Worm (Caenorhabditis elegans) whole organism, young adult: ENCODE results near the gene C33F10.1.

Experiments
- B0261.1 ChIP-seq: sonication (generic microtip); optimal IDR thresholded peaks from 2 replicates; lab custom pipeline; 2016; ENCODE audit warnings: mild to moderate bottlenecking, missing genetic modification characterization, moderate library complexity, missing compliant biosample characterization
- D2030.7 ChIP-seq: fragments of 200-800 bp; sonication (Bioruptor generic); IDR thresholded peaks from 2 replicates; pipeline ENCODE4 v1.3.6; 2022; ENCODE audit warnings: missing genetic modification reagents, missing genetic modification characterization, missing compliant biosample characterization
- F22D6.2 ChIP-seq: sonication (generic microtip); optimal IDR thresholded peaks from 2 replicates; lab custom pipeline; 2016; ENCODE audit warnings: mild to moderate bottlenecking, missing genetic modification characterization, missing compliant biosample characterization
- F33H1.4 ChIP-seq: fragments of 200-800 bp; sonication (Bioruptor generic); IDR thresholded peaks from 2 replicates; pipeline ENCODE4 v1.3.6; 2022; ENCODE audit warnings: missing genetic modification reagents, missing genetic modification characterization, missing compliant biosample characterization
- F37B4.10 ChIP-seq: fragments of 200-800 bp; sonication (Bioruptor generic); IDR thresholded peaks from 2 replicates; pipeline ENCODE4 v1.3.6; 2022; ENCODE audit warnings: missing genetic modification characterization, missing compliant biosample characterization
- F49E8.2 ChIP-seq: sonication (generic microtip); optimal IDR thresholded peaks from 3 replicates; lab custom pipeline; 2017; ENCODE audit warnings: missing genetic modification characterization, mild to moderate bottlenecking, missing compliant biosample characterization, antibody characterized with exemption, moderate library complexity; ENCODE audit not compliant: insufficient read depth
- F57A8.1 ChIP-seq: fragments of 200-800 bp; sonication (Bioruptor generic); optimal IDR thresholded peaks from 2 replicates; lab custom pipeline; 2018; ENCODE audit warnings: mild to moderate bottlenecking, missing genetic modification characterization, moderate library complexity, missing compliant biosample characterization
- ccch-3 ChIP-seq: fragments of 200-800 bp; sonication (Bioruptor generic); optimal IDR thresholded peaks from 2 replicates; lab custom pipeline; 2018; ENCODE audit warnings: mild to moderate bottlenecking, missing genetic modification characterization, missing compliant biosample characterization
- ceh-100 ChIP-seq: fragments of 200-800 bp; sonication (Bioruptor generic); IDR thresholded peaks from 2 replicates; pipeline ENCODE4 v1.3.6; 2022; ENCODE audit warnings: missing genetic modification reagents, missing genetic modification characterization, missing compliant biosample characterization
- ceh-91 ChIP-seq: fragments of 200-800 bp; sonication (Bioruptor generic); IDR thresholded peaks from 2 replicates; pipeline ENCODE4 v1.3.6; 2022; ENCODE audit warnings: missing genetic modification reagents, missing genetic modification characterization, missing compliant biosample characterization
- egl-18 ChIP-seq: fragments of 200-800 bp; sonication (Bioruptor generic); IDR thresholded peaks from 2 replicates; pipeline ENCODE4 v1.3.6; 2022; ENCODE audit warnings: missing genetic modification reagents, missing genetic modification characterization, missing compliant biosample characterization
- egrh-3 ChIP-seq: fragments of 200-800 bp; sonication (Bioruptor generic); IDR thresholded peaks from 2 replicates; pipeline ENCODE4 v1.3.6; 2022; ENCODE audit warnings: missing genetic modification reagents, missing genetic modification characterization, missing compliant biosample characterization
- ets-4 ChIP-seq: fragments of 200-800 bp; sonication (Bioruptor generic); optimal IDR thresholded peaks from 2 replicates; lab custom pipeline; 2018; ENCODE audit warnings: mild to moderate bottlenecking, missing genetic modification characterization, missing compliant biosample characterization
- hlh-12 ChIP-seq: sonication (generic microtip); optimal IDR thresholded peaks from 2 replicates; lab custom pipeline; 2016; ENCODE audit warnings: missing genetic modification characterization, missing compliant biosample characterization
- lag-1 ChIP-seq: fragments of 200-800 bp; sonication (Bioruptor generic); IDR thresholded peaks from 2 replicates; pipeline ENCODE4 v1.3.6; 2022; ENCODE audit warnings: missing genetic modification reagents, missing genetic modification characterization, missing compliant biosample characterization
- lin-26 ChIP-seq: fragments of 200-800 bp; sonication (Bioruptor generic); IDR thresholded peaks from 2 replicates; pipeline ENCODE4 v1.3.6; 2022; ENCODE audit warnings: missing genetic modification reagents, missing genetic modification characterization, missing compliant biosample characterization
- lin-40 ChIP-seq: sonication (generic microtip); optimal IDR thresholded peaks from 2 replicates; lab custom pipeline; 2016; ENCODE audit warnings: missing genetic modification characterization, mild to moderate bottlenecking, missing compliant biosample characterization, missing genotype, missing genetic modification reagents
- madf-3 ChIP-seq: fragments of 200-800 bp; sonication (Bioruptor generic); IDR thresholded peaks from 2 replicates; pipeline ENCODE4 v1.3.6; 2022; ENCODE audit warnings: missing genetic modification reagents, missing genetic modification characterization, missing compliant biosample characterization
- madf-8 ChIP-seq: fragments of 200-800 bp; sonication (Bioruptor generic); conservative IDR thresholded peaks from 2 replicates; pipeline ENCODE4 v1.3.6; 2022; ENCODE audit warnings: missing genetic modification reagents, missing genetic modification characterization, missing compliant biosample characterization
- mcd-1 ChIP-seq: fragments of 200-800 bp; sonication (Bioruptor generic); IDR thresholded peaks from 2 replicates; pipeline ENCODE4 v1.3.6; 2022; ENCODE audit warnings: missing genetic modification reagents, missing genetic modification characterization, missing compliant biosample characterization
- mes-4 ChIP-seq: sonication (generic microtip); optimal IDR thresholded peaks from 2 replicates; lab custom pipeline; 2016; ENCODE audit warnings: missing genotype, missing genetic modification characterization, missing compliant biosample characterization
- nfyb-1 ChIP-seq: fragments of 200-800 bp; sonication (Bioruptor generic); IDR thresholded peaks from 2 replicates; pipeline ENCODE4 v1.3.6; 2022; ENCODE audit warnings: missing genetic modification reagents, missing genetic modification characterization, missing compliant biosample characterization
- nhr-80 ChIP-seq: sonication (generic microtip); optimal IDR thresholded peaks from 2 replicates; lab custom pipeline; 2016; ENCODE audit warnings: missing genetic modification characterization, missing compliant biosample characterization
- rec-8 ChIP-seq, 2 experiments: sonication (generic microtip); optimal IDR thresholded peaks; 2 replicates each; lab custom pipeline; 2016; ENCODE audit warnings: mild to moderate bottlenecking in 2 of 2, missing genetic modification characterization in 2 of 2, missing genetic modification reagents in 2 of 2, missing genotype in 2 of 2, missing biosample characterization in 1 of 2, missing compliant biosample characterization in 1 of 2, moderate library complexity in 1 of 2
- repo-1 ChIP-seq: sonication (generic microtip); optimal IDR thresholded peaks from 2 replicates; lab custom pipeline; 2017; ENCODE audit warnings: mild to moderate bottlenecking, missing genetic modification characterization, missing compliant biosample characterization
- tbp1 ChIP-seq: fragments of 200-800 bp; sonication (Bioruptor generic); optimal IDR thresholded peaks from 2 replicates; lab custom pipeline; 2018; ENCODE audit warnings: mild to moderate bottlenecking, missing genetic modification characterization, missing compliant biosample characterization
- tbx-9 ChIP-seq: sonication (generic microtip); optimal IDR thresholded peaks from 2 replicates; lab custom pipeline; 2016; ENCODE audit warnings: borderline replicate concordance, missing genetic modification characterization, inconsistent platforms, missing compliant biosample characterization
- zfh-2 ChIP-seq: fragments of 200-800 bp; sonication (Bioruptor generic); conservative IDR thresholded peaks from 2 replicates; pipeline ENCODE4 v1.3.6; 2022; ENCODE audit warnings: missing genetic modification reagents, missing genetic modification characterization, missing compliant biosample characterization
- ztf-25 ChIP-seq: fragments of 200-800 bp; sonication (Bioruptor generic); IDR thresholded peaks from 2 replicates; pipeline ENCODE4 v1.3.6; 2022; ENCODE audit warnings: missing genetic modification reagents, missing genetic modification characterization, missing compliant biosample characterization
- ztf-26 ChIP-seq: sonication (generic microtip); optimal IDR thresholded peaks from 2 replicates; lab custom pipeline; 2017; ENCODE audit warnings: missing genetic modification characterization, missing compliant biosample characterization

C33F10.1 gene

ce11 chrII:4871834-4872233 lies 37.0 kb downstream of the C33F10.1 start (continued):
- no peak for TF ChIP-seq ccch-3 (GFP tag; lab: Kevin White, UChicago)

- peak; percentile 37; the same call in 1 of the 2 replicates for TF ChIP-seq lin-26
- TF ChIP-seq zfh-2 = peak; percentile 86
- peak; percentile 92 for TF ChIP-seq egrh-3 (GFP tag; lab: Robert Waterston, UW)
- TF ChIP-seq ztf-25 (GFP tag; lab: Robert Waterston, UW) = 0 out of 2 replicates have a peak, but pooled peaks have one; percentile 52
These were observed 37.5 kb downstream of the C33F10.1 start for ce11 chrII:4872359-4872758.

- no peak for TF ChIP-seq tbp1 (GFP tag; lab: Kevin White, UChicago)
- no peak for TF ChIP-seq D2030.7 (GFP tag; lab: Robert Waterston, UW)
- no peak for TF ChIP-seq F22D6.2 (tag; lab: Kevin White, UChicago)
- TF ChIP-seq B0261.1 (tag; lab: Kevin White, UChicago) = no peak
- TF ChIP-seq F57A8.1 (GFP tag; lab: Kevin White, UChicago) = no peak
- TF ChIP-seq tbx-9 (tag; lab: Kevin White, UChicago) = no peak
- TF ChIP-seq rec-8 (tag; optimal IDR thresholded peaks at IDR 0.05; lab: Kevin White, UChicago) = no peak
- no peak for TF ChIP-seq madf-8 (GFP tag; lab: Robert Waterston, UW)
- TF ChIP-seq mes-4 (tag; lab: Kevin White, UChicago) = no peak
- TF ChIP-seq ceh-91 (GFP tag; lab: Robert Waterston, UW) = no peak
- TF ChIP-seq ets-4 (GFP tag; lab: Kevin White, UChicago) = no peak
- no peak for TF ChIP-seq F37B4.10 (GFP tag; lab: Robert Waterston, UW)
- TF ChIP-seq madf-3 (GFP tag; lab: Robert Waterston, UW) = no peak
- TF ChIP-seq F33H1.4 = no peak
- no peak for TF ChIP-seq repo-1 (tag; lab: Kevin White, UChicago)
- no peak for TF ChIP-seq hlh-12
- no peak for TF ChIP-seq lag-1 (GFP tag; lab: Robert Waterston, UW)
- no peak for TF ChIP-seq egl-18 (GFP tag; lab: Robert Waterston, UW)
These were observed 38.2 kb downstream of the C33F10.1 start, which contains the start of gene col-73 for ce11 chrII:4873029-4873428. TSS of gene col-73 (minus strand) at chrII:4873129.

ce11 chrII:4874335-4874861 lies 39.6 kb downstream of the C33F10.1 start, which contains the start of gene F11G11.15:
TSS of gene F11G11.15 (plus strand) at chrII:4874845.
- peak; percentile 39 for TF ChIP-seq ztf-26 (tag; lab: Kevin White, UChicago)
- TF ChIP-seq ceh-100 = no peak
- TF ChIP-seq F49E8.2 (tag; lab: Kevin White, UChicago) = no peak
- TF ChIP-seq nfyb-1 = no peak

- TF ChIP-seq lin-40 (peak; percentile 16), mcd-1 (GFP tag; lab: Robert Waterston, UW) (no peak)
These were observed 41.3 kb downstream of the C33F10.1 start, which contains the start of gene F11G11.13 for ce11 chrII:4876091-4876490. TSS of gene F11G11.13 (minus strand) at chrII:4876179.

ce11 chrII:4879629-4880028 lies 44.8 kb downstream of the C33F10.1 start, which contains the start of gene gst-6:
TSS of gene gst-6 (plus strand) at chrII:4879891.
- TF ChIP-seq repo-1 (tag; lab: Kevin White, UChicago) (no peak), nhr-80 (tag; lab: Kevin White, UChicago) (peak; percentile 29)
